Fruit fly (Drosophila melanogaster): Measurements from ENCODE around the gene CG8526.
A peak's percentile ranks its signal among the peaks of the same experiment; 100 is the strongest.

CG8526 gene

dm6 chr3R:9771519-9771972 is 29.5 kb upstream of the CG8526 start, which contains the start of gene CG9471 (continued):
- TF ChIP-seq Sox102F (GFP tag; optimal IDR thresholded peaks at IDR 0.05): peak; percentile 97
- TF ChIP-seq fkh (GFP tag; optimal IDR thresholded peaks at IDR 0.05): peak; percentile 79
- TF ChIP-seq Gug (GFP tag; IDR thresholded peaks at IDR 0.05): peak; percentile 91
- peak; percentile 96 for TF ChIP-seq CG15336 (GFP tag; IDR thresholded peaks at IDR 0.05)
- TF ChIP-seq Sox15 (GFP tag; optimal IDR thresholded peaks at IDR 0.05): peak; percentile 91
- peak; percentile 99 for TF ChIP-seq topi (GFP tag; optimal IDR thresholded peaks at IDR 0.05)
- TF ChIP-seq CG6163 (GFP tag; IDR thresholded peaks at IDR 0.05): peak; percentile 97
- peak; percentile 82 for TF ChIP-seq spab (GFP tag; optimal IDR thresholded peaks at IDR 0.05)
- peak; percentile 94 for TF ChIP-seq CG7368 (GFP tag; optimal IDR thresholded peaks at IDR 0.05)
- TF ChIP-seq CG11902 (GFP tag; optimal IDR thresholded peaks at IDR 0.05): peak; percentile 92
- peak; percentile 95 for TF ChIP-seq CG8119 (GFP tag; IDR thresholded peaks at IDR 0.05)
- peak; percentile 96 for TF ChIP-seq CG6792 (GFP tag; optimal IDR thresholded peaks at IDR 0.05)
- peak; percentile 96 for TF ChIP-seq cyc (GFP tag; optimal IDR thresholded peaks at IDR 0.05)
- TF ChIP-seq CG9139 (GFP tag; optimal IDR thresholded peaks at IDR 0.05): peak; percentile 80
- peak; percentile 97 for TF ChIP-seq pdm3 (GFP tag; optimal IDR thresholded peaks at IDR 0.05)
- TF ChIP-seq salr (GFP tag; optimal IDR thresholded peaks at IDR 0.05): peak; percentile 76 to 91
- TF ChIP-seq lz (GFP tag; optimal IDR thresholded peaks at IDR 0.05): peak; percentile 96

DNA sequence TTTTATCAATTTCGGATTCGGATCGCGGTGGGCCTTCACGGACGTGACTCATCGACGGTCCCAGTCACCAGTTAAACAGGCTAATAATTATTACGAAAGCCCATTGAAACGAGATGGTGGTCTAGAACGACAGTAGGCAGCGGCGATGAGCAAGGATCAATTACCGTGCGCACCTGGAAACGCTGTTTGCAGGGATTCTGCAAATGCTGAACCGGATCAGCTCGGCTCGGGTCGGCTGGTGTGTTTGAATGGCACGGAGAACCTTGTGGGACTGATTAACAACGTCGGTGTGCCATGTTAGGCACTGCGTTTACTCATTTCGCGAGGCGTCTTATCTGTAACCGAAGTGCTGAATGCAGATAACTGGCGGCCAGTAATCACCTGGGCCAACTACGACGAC is 26.9 kb upstream of the CG8526 start, which contains the start of gene Whamy:
TSS of gene Whamy (minus strand) at position 273 of the 400 bp plus-strand sequence.
- peak; percentile 26 for TF ChIP-seq Eip78C (GFP tag)
- TF ChIP-seq svp (GFP tag): peak; percentile 72
- TF ChIP-seq Blimp-1 (GFP tag; optimal IDR thresholded peaks at IDR 0.05): no peak
- no peak for TF ChIP-seq dac (GFP tag; optimal IDR thresholded peaks at IDR 0.05)
- TF ChIP-seq CG6854 (GFP tag; optimal IDR thresholded peaks at IDR 0.05): no peak
- no peak for TF ChIP-seq esn (GFP tag; optimal IDR thresholded peaks at IDR 0.05)
- no peak for TF ChIP-seq fd85E (GFP tag; optimal IDR thresholded peaks at IDR 0.05)
- TF ChIP-seq vri (GFP tag; optimal IDR thresholded peaks at IDR 0.05): peak; percentile 88
- TF ChIP-seq topi (GFP tag; optimal IDR thresholded peaks at IDR 0.05): peak; percentile 13
- TF ChIP-seq CG16779 (tag; optimal IDR thresholded peaks at IDR 0.05): peak; percentile 12
- TF ChIP-seq ss (GFP tag; optimal IDR thresholded peaks at IDR 0.05): peak in 1 of 2 experiments; percentile 8

DNA sequence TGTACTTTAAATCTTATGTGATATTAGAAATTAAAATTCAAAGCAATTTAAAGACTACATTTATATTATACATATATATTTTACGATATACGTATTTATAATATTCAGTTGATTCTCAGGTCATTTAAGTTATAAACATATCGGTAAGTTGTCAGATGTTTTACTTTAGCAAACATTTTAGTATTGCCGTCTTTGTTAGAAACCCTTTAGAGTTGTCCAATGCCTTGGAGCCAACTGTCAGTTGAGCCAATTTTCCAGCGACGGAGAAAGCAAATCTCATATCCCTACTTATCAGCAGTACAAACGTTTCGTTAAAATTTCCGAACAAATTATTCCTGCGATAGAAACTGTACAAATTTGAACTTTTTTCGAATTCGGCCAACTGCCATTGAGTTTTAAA is 26.3 kb upstream of the CG8526 start, which contains the start of gene topi:
TSS of gene topi (plus strand) at position 301 of the 400 bp plus-strand sequence.
- TF ChIP-seq OdsH (GFP tag; optimal IDR thresholded peaks at IDR 0.05) (no peak), CG8632 (GFP tag; optimal IDR thresholded peaks at IDR 0.05) (no peak), achi (GFP tag; optimal IDR thresholded peaks at IDR 0.05) (no peak), Sox14 (GFP tag; optimal IDR thresholded peaks at IDR 0.05) (no peak), CG3032 (tag; optimal IDR thresholded peaks at IDR 0.05) (no peak), Eip78C (GFP tag) (no peak), fd59A (GFP tag; optimal IDR thresholded peaks at IDR 0.05) (no peak)

DNA sequence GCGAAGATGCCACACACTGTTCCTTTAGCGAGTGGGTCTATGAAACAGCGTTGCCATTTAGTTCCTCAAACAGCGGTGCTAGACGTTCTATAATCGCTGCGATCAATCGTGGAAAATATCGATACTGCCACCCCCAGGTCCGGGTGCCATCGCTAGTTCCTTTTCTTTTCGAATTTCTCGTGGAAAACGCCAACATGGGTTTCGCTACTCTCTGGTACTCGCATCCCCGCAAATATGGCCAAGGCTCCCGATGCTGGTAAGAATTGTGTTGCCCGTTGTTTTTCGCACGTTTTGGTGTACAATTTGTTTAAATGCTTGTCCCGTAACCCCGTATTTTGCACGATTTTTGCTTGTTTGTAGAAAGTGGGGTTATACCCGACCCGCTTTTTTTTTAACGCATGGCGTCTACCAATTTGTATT is 23.1 kb upstream of the CG8526 start, which contains the start of gene RpS29:
TSS of gene RpS29 (plus strand) at position 102 of the 420 bp plus-strand sequence.
- TF ChIP-seq CG3032 (tag; optimal IDR thresholded peaks at IDR 0.05) (peak; percentile 47), CG31627 (GFP tag; optimal IDR thresholded peaks at IDR 0.05) (peak; percentile 76), Met (GFP tag; optimal IDR thresholded peaks at IDR 0.05) (no peak), CG11294 (GFP tag; IDR thresholded peaks at IDR 0.05) (no peak), Ets96B (tag; optimal IDR thresholded peaks at IDR 0.05) (no peak), CG4318 (GFP tag; optimal IDR thresholded peaks at IDR 0.05) (no peak), CG11762 (GFP tag; optimal IDR thresholded peaks at IDR 0.05; ENCODE audit: insufficient read depth) (no peak), Eip75B (GFP tag; optimal IDR thresholded peaks at IDR 0.05) (peak; percentile 57), CG6808 (GFP tag; optimal IDR thresholded peaks at IDR 0.05) (peak; percentile 42), cyc (GFP tag; optimal IDR thresholded peaks at IDR 0.05) (peak; percentile 73), dsx (GFP tag; optimal IDR thresholded peaks at IDR 0.05; ENCODE audit: poor library complexity, severe bottlenecking) (peak; percentile 5), Hr38 (GFP tag; optimal IDR thresholded peaks at IDR 0.05) (peak; percentile 4), CG9139 (GFP tag; optimal IDR thresholded peaks at IDR 0.05) (peak; percentile 34), CG1621 (tag; optimal IDR thresholded peaks at IDR 0.05) (peak; percentile 72), lz (GFP tag; optimal IDR thresholded peaks at IDR 0.05) (peak; percentile 70), Blimp-1 (GFP tag; optimal IDR thresholded peaks at IDR 0.05) (peak; percentile 39), ss (GFP tag; optimal IDR thresholded peaks at IDR 0.05) (peak; percentile 38 to 71), CG10631 (GFP tag; optimal IDR thresholded peaks at IDR 0.05) (peak; percentile 36), acj6 (GFP tag; optimal IDR thresholded peaks at IDR 0.05) (peak; percentile 55), CG15336 (GFP tag; IDR thresholded peaks at IDR 0.05) (no peak), Sox14 (GFP tag; optimal IDR thresholded peaks at IDR 0.05) (peak; percentile 62), esn (GFP tag; optimal IDR thresholded peaks at IDR 0.05) (peak; percentile 77)
